Worm (Caenorhabditis elegans) whole organism, L1 larva: Measurements from ENCODE around the gene K03B8.4.
A peak's percentile ranks its signal among the peaks of the same experiment; 100 is the strongest.

Source experiments
- F16B12.6 ChIP-seq: fragments of 150-350 bp; optimal IDR thresholded peaks from 2 replicates; lab custom pipeline; 2014; ENCODE audit warnings: missing biosample characterization, missing genetic modification characterization
- Y116A8C.19 ChIP-seq: sonication (generic microtip); optimal IDR thresholded peaks from 2 replicates; lab custom pipeline; 2016; ENCODE audit warnings: missing compliant biosample characterization, missing genetic modification characterization, borderline replicate concordance
- alr-1 ChIP-seq: fragments of 200-800 bp; sonication (Bioruptor generic); optimal IDR thresholded peaks from 2 replicates; lab custom pipeline; 2018; ENCODE audit warnings: borderline replicate concordance, mild to moderate bottlenecking, missing genetic modification characterization, missing compliant biosample characterization
- blmp-1 ChIP-seq: fragments of 150-350 bp; optimal IDR thresholded peaks from 2 replicates; lab custom pipeline; 2014; ENCODE audit warnings: missing biosample characterization, missing genetic modification characterization
- ceh-63 ChIP-seq: fragments of 200-800 bp; sonication (Bioruptor generic); optimal IDR thresholded peaks from 2 replicates; lab custom pipeline; 2018; ENCODE audit warnings: mild to moderate bottlenecking, missing genetic modification characterization, missing compliant biosample characterization
- ceh-8 ChIP-seq: fragments of 200-800 bp; sonication (Bioruptor generic); optimal IDR thresholded peaks from 2 replicates; lab custom pipeline; 2018; ENCODE audit warnings: mild to moderate bottlenecking, missing genetic modification characterization, moderate library complexity, missing compliant biosample characterization
- ceh-88 ChIP-seq: fragments of 200-800 bp; sonication (Bioruptor generic); IDR thresholded peaks from 2 replicates; pipeline ENCODE4 v1.3.6; 2022; ENCODE audit warnings: missing genetic modification characterization, missing compliant biosample characterization
- ceh-90 ChIP-seq: sonication (generic microtip); optimal IDR thresholded peaks from 2 replicates; lab custom pipeline; 2016; ENCODE audit warnings: missing genetic modification characterization, missing compliant biosample characterization
- ces-1 ChIP-seq: fragments of 150-350 bp; optimal IDR thresholded peaks from 2 replicates; lab custom pipeline; 2014; ENCODE audit warnings: missing biosample characterization, missing genetic modification reagents, missing genetic modification characterization
- dsc-1 ChIP-seq: sonication (generic microtip); optimal IDR thresholded peaks from 2 replicates; lab custom pipeline; 2016; ENCODE audit warnings: mild to moderate bottlenecking, missing genetic modification characterization, missing compliant biosample characterization
- elt-3 ChIP-seq, 6 experiments: fragments of 150-350 bp in 1 of 6; sonication (generic microtip); optimal IDR thresholded peaks; 2 replicates each; lab custom pipeline; 2017 to 2018; ENCODE audit warnings: missing biosample characterization in 6 of 6, missing genetic modification characterization in 6 of 6, inconsistent platforms in 1 of 6
- fkh-10 ChIP-seq: sonication (generic microtip); optimal IDR thresholded peaks from 2 replicates; lab custom pipeline; 2017; ENCODE audit warnings: missing biosample characterization, missing genetic modification reagents, missing genetic modification characterization
- fos-1 ChIP-seq: fragments of 150-350 bp; optimal IDR thresholded peaks from 2 replicates; lab custom pipeline; 2014; ENCODE audit warnings: missing biosample characterization, missing genetic modification characterization
- grh-1 ChIP-seq: fragments of 200-800 bp; sonication (Bioruptor generic); IDR thresholded peaks from 2 replicates; pipeline ENCODE4 v1.3.6; 2022; ENCODE audit warnings: missing genetic modification reagents, missing genetic modification characterization, missing compliant biosample characterization
- hlh-17 ChIP-seq: fragments of 200-800 bp; sonication (Bioruptor generic); optimal IDR thresholded peaks from 2 replicates; lab custom pipeline; 2018; ENCODE audit warnings: missing genetic modification characterization, mild to moderate bottlenecking, missing compliant biosample characterization, moderate library complexity, borderline replicate concordance
- hlh-4 ChIP-seq: sonication (generic microtip); optimal IDR thresholded peaks from 2 replicates; lab custom pipeline; 2016; ENCODE audit warnings: mild to moderate bottlenecking, missing genetic modification characterization, missing compliant biosample characterization
- hpl-2 ChIP-seq: fragments of 150-350 bp; optimal IDR thresholded peaks from 2 replicates; lab custom pipeline; 2014; ENCODE audit warnings: missing biosample characterization, missing genetic modification reagents, missing genetic modification characterization
- isw-1 ChIP-seq: fragments of 200-800 bp; sonication (Bioruptor generic); IDR thresholded peaks from 2 replicates; pipeline ENCODE4 v1.3.6; 2022; ENCODE audit warnings: missing genetic modification characterization, missing compliant biosample characterization
- lin-14 ChIP-seq: fragments of 200-800 bp; sonication (Bioruptor generic); optimal IDR thresholded peaks from 2 replicates; lab custom pipeline; 2018; ENCODE audit warnings: mild to moderate bottlenecking, missing genetic modification characterization, moderate library complexity, missing compliant biosample characterization
- lin-15B ChIP-seq: fragments of 150-350 bp; sonication (generic microtip); optimal IDR thresholded peaks from 3 replicates; lab custom pipeline; 2014; ENCODE audit warnings: missing biosample characterization, missing genetic modification characterization
- lsy-2 ChIP-seq, 2 experiments: fragments of 150-350 bp; optimal IDR thresholded peaks; 2 replicates each; lab custom pipeline; 2014; ENCODE audit warnings: missing biosample characterization in 2 of 2, missing genetic modification characterization in 2 of 2
- mab-9 ChIP-seq: fragments of 200-800 bp; sonication (Bioruptor generic); IDR thresholded peaks from 2 replicates; pipeline ENCODE4 v1.3.6; 2022; ENCODE audit warnings: missing genetic modification reagents, missing genetic modification characterization, missing compliant biosample characterization
- mdl-1 ChIP-seq, 2 experiments: fragments of 150-350 bp; optimal IDR thresholded peaks; 2 replicates each; lab custom pipeline; 2014 to 2017; ENCODE audit warnings: missing biosample characterization in 2 of 2, missing genetic modification characterization in 2 of 2, inconsistent platforms in 1 of 2
- nhr-11 ChIP-seq: fragments of 150-350 bp; optimal IDR thresholded peaks from 2 replicates; lab custom pipeline; 2014; ENCODE audit warnings: missing biosample characterization, missing genetic modification characterization
- nhr-12 ChIP-seq: sonication (generic microtip); optimal IDR thresholded peaks from 2 replicates; lab custom pipeline; 2017; ENCODE audit warnings: missing biosample characterization, missing genetic modification characterization
- nhr-237 ChIP-seq: fragments of 150-350 bp; optimal IDR thresholded peaks from 2 replicates; lab custom pipeline; 2014; ENCODE audit warnings: missing biosample characterization, missing genetic modification characterization
- nhr-28 ChIP-seq: fragments of 150-350 bp; optimal IDR thresholded peaks from 2 replicates; lab custom pipeline; 2014; ENCODE audit warnings: missing biosample characterization, missing genetic modification characterization
- nhr-47 ChIP-seq: sonication (generic microtip); optimal IDR thresholded peaks from 2 replicates; lab custom pipeline; 2016; ENCODE audit warnings: mild to moderate bottlenecking, missing genetic modification characterization, moderate library complexity, missing compliant biosample characterization
- nhr-71 ChIP-seq: sonication (generic microtip); optimal IDR thresholded peaks from 2 replicates; lab custom pipeline; 2016; ENCODE audit warnings: mild to moderate bottlenecking, missing genetic modification characterization, moderate library complexity, missing compliant biosample characterization
- nhr-76 ChIP-seq: sonication (generic microtip); optimal IDR thresholded peaks from 2 replicates; lab custom pipeline; 2017; ENCODE audit warnings: missing biosample characterization, missing genetic modification characterization
- nhr-85 ChIP-seq: sonication (generic microtip); peaks from one replicate; lab custom pipeline; 2016; ENCODE audit warnings: missing genetic modification characterization, inconsistent platforms, missing compliant biosample characterization
- nhr-90 ChIP-seq: sonication (generic microtip); optimal IDR thresholded peaks from 2 replicates; lab custom pipeline; 2016; ENCODE audit warnings: mild to moderate bottlenecking, missing genetic modification characterization, missing compliant biosample characterization; ENCODE audit not compliant: poor library complexity
- pax-3 ChIP-seq: fragments of 200-800 bp; sonication (Bioruptor generic); optimal IDR thresholded peaks from 2 replicates; lab custom pipeline; 2018; ENCODE audit warnings: mild to moderate bottlenecking, missing genetic modification characterization, moderate library complexity, missing compliant biosample characterization
- rnt-1 ChIP-seq: sonication (generic microtip); optimal IDR thresholded peaks from 2 replicates; lab custom pipeline; 2016; ENCODE audit warnings: mild to moderate bottlenecking, missing genetic modification characterization, moderate library complexity, missing compliant biosample characterization
- snpc-4 ChIP-seq: fragments of 150-350 bp; optimal IDR thresholded peaks from 2 replicates; lab custom pipeline; 2014; ENCODE audit warnings: missing biosample characterization, missing genetic modification characterization
- sox-4 ChIP-seq: sonication (generic microtip); optimal IDR thresholded peaks from 2 replicates; lab custom pipeline; 2016; ENCODE audit warnings: missing genetic modification characterization, missing compliant biosample characterization
- sptf-1 ChIP-seq: fragments of 150-350 bp; optimal IDR thresholded peaks from 2 replicates; lab custom pipeline; 2014; ENCODE audit warnings: missing biosample characterization, missing genetic modification characterization
- sup-37 ChIP-seq: fragments of 200-800 bp; sonication (Bioruptor generic); optimal IDR thresholded peaks from 2 replicates; lab custom pipeline; 2018; ENCODE audit warnings: mild to moderate bottlenecking, missing genetic modification characterization, missing compliant biosample characterization
- tbx-2 ChIP-seq: sonication (generic microtip); optimal IDR thresholded peaks from 2 replicates; lab custom pipeline; 2016; ENCODE audit warnings: missing genetic modification characterization, missing compliant biosample characterization
- vab-15 ChIP-seq: sonication (generic microtip); optimal IDR thresholded peaks from 2 replicates; lab custom pipeline; 2017; ENCODE audit warnings: missing genotype, mild to moderate bottlenecking, missing genetic modification characterization, missing compliant biosample characterization
- xbp-1 ChIP-seq: sonication (generic microtip); optimal IDR thresholded peaks from 2 replicates; lab custom pipeline; 2016; ENCODE audit warnings: missing genetic modification characterization, missing compliant biosample characterization
- zip-4 ChIP-seq: fragments of 200-800 bp; sonication (Bioruptor generic); optimal IDR thresholded peaks from 2 replicates; lab custom pipeline; 2018; ENCODE audit warnings: mild to moderate bottlenecking, missing genetic modification characterization, moderate library complexity, missing compliant biosample characterization
- ztf-4 ChIP-seq: fragments of 150-350 bp; optimal IDR thresholded peaks from 2 replicates; lab custom pipeline; 2014; ENCODE audit warnings: missing biosample characterization, missing genetic modification characterization

The K03B8.4 gene

DNA sequence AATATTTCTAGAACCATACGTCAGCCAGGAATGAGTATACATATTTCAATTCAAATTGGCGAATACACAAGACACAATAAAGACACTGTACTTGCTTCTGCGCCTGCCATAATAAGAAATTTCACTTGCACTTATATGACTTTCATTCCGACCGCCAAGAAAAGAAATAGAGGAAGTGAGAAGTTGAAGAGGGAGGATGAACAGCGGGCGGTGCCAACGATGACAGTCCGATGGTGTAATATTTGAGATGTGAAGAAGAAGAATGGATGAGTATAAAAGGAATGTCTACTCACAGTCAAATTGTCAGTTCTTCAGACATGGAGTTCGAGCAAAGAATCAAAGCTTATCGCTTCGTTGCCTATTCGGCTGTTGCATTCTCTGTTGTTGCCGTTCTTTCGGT, 9.9 kb downstream of the K03B8.4 start, which contains the start of gene col-154:
col-154 (plus strand) TSS at position 301 of the 400 bp plus-strand sequence.
- peak; percentile 73 for TF ChIP-seq blmp-1 (tag; lab: Kevin White, UChicago)
- TF ChIP-seq xbp-1 = no peak
- no peak for TF ChIP-seq lin-14 (GFP tag; lab: Kevin White, UChicago)

DNA sequence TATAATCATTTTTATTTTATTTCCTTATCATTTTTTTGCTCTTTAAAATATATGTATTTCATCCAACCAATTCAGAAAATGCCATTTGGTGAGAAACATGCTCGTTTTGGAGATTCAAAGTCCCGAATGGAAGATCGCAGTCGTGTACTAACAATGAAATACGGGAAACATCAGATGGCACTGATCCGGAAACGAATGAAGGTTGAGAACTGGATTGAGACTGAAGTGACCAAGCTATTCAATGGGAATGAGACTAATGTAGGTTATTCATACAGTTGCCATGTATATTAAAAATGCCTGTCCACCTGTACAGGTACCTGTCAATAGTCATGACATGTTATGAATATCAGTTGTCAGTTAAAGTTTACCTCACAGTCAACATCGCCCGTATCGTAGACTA, 11.9 kb downstream of the K03B8.4 start, which contains the start of gene F55C10.5:
F55C10.5 (plus strand) TSS at position 74 of the 400 bp plus-strand sequence.
- TF ChIP-seq ztf-4 (no peak), nhr-90 (tag; lab: Kevin White, UChicago) (no peak)

ce11 chrV:11380571-11380970, 14.4 kb downstream of the K03B8.4 start:
- peak; percentile 60 for TF ChIP-seq fkh-10 (GFP tag; lab: Kevin White, UChicago)
- peak; percentile 72 for TF ChIP-seq lin-14 (GFP tag; lab: Kevin White, UChicago)
- TF ChIP-seq hlh-4 (tag; lab: Kevin White, UChicago) = no peak

- TF ChIP-seq nhr-237 = no peak
- TF ChIP-seq lin-14 (GFP tag; lab: Kevin White, UChicago) = peak; percentile 46
- TF ChIP-seq isw-1 = no peak
- no peak for TF ChIP-seq pax-3
- TF ChIP-seq hlh-4 (tag; lab: Kevin White, UChicago) = no peak
- TF ChIP-seq nhr-85 (tag; lab: Kevin White, UChicago) = peak; percentile 6
These were observed 15.6 kb downstream of the K03B8.4 start for ce11 chrV:11379341-11379740.

DNA sequence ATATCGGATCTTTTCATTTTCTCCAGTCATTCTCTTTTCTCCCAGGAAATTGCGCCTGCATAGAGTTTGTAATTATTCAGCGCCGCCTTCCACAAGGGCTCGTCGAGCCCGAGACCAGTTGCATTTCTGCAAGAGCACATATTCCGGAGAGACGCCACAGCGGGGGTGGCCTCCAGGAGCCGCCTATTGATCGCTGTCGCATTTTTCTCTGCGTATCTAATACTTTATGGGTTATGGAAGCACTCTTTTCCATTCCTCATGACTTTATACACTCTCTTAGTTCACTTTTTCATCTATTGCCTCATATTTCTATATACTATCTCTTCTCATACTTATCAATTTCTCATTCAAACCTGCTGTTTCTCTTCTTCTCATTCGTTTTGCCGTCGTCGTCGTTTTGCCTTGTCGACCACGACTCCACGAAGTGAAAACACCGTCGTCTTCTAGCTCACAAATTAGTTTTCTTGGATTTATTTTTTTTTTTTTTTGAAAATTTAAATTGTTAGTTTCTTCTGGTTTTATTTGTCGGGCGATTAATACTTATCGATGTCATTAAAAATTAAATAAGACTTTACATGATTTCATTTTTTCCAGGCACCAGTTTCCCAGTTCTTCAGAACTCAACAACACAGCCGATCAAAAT, 19.7 kb downstream of the K03B8.4 start, which contains the start of gene cnb-1:
cnb-1 (plus strand) TSS at position 593 of the 643 bp plus-strand sequence.
- TF ChIP-seq zip-4 (GFP tag; lab: Kevin White, UChicago) = no peak
- TF ChIP-seq mdl-1 (tag; optimal IDR thresholded peaks at IDR 0.05; lab: Kevin White, UChicago) = peak in 1 of 2 experiments; percentile 37
- TF ChIP-seq hpl-2 (GFP tag; lab: Kevin White, UChicago) = no peak
- no peak for TF ChIP-seq nhr-90 (tag; lab: Kevin White, UChicago)
- TF ChIP-seq nhr-47 = peak; percentile 80
- TF ChIP-seq nhr-85 (tag; lab: Kevin White, UChicago) = peak; percentile 77
- no peak for TF ChIP-seq nhr-28 (tag; lab: Kevin White, UChicago)
- TF ChIP-seq nhr-76 (tag; lab: Kevin White, UChicago) = no peak
- TF ChIP-seq hlh-17 (GFP tag; lab: Kevin White, UChicago) = no peak
- TF ChIP-seq ces-1 (GFP tag; lab: Kevin White, UChicago) = no peak
- no peak for TF ChIP-seq sup-37
- TF ChIP-seq F16B12.6 (tag; lab: Kevin White, UChicago) = no peak
- TF ChIP-seq elt-3 (tag; optimal IDR thresholded peaks at IDR 0.05; lab: Kevin White, UChicago) = no peak
- peak; percentile 88 for TF ChIP-seq nhr-71 (tag; lab: Kevin White, UChicago)
- TF ChIP-seq lin-15B (tag; lab: Kevin White, UChicago) = no peak
- peak; percentile 58 for TF ChIP-seq rnt-1 (tag; lab: Kevin White, UChicago)
- no peak for TF ChIP-seq ceh-8 (GFP tag; lab: Kevin White, UChicago)
- TF ChIP-seq alr-1 (tag; lab: Kevin White, UChicago) = no peak
- TF ChIP-seq dsc-1 (tag; lab: Kevin White, UChicago) = peak; percentile 94
- no peak for TF ChIP-seq ceh-88 (GFP tag; lab: Robert Waterston, UW)
- no peak for TF ChIP-seq vab-15
- TF ChIP-seq sptf-1 (tag; lab: Kevin White, UChicago) = no peak
- no peak for TF ChIP-seq ceh-90 (tag; lab: Kevin White, UChicago)
- TF ChIP-seq ceh-63 (GFP tag; lab: Kevin White, UChicago) = no peak
- TF ChIP-seq lsy-2 (tag; optimal IDR thresholded peaks at IDR 0.05; lab: Kevin White, UChicago) = peak; percentile 66 to 73
- TF ChIP-seq snpc-4 = peak; percentile 55
- peak; percentile 24 for TF ChIP-seq blmp-1 (tag; lab: Kevin White, UChicago)
- TF ChIP-seq fos-1 (tag; lab: Kevin White, UChicago) = peak; percentile 36
- TF ChIP-seq sox-4 (tag; lab: Kevin White, UChicago) = peak; percentile 31
- TF ChIP-seq mab-9 (GFP tag; lab: Robert Waterston, UW) = peak; percentile 52; the same call in 1 of the 2 replicates
- TF ChIP-seq nhr-11 (tag; lab: Kevin White, UChicago) = peak; percentile 17
- no peak for TF ChIP-seq Y116A8C.19 (tag; lab: Kevin White, UChicago)
- no peak for TF ChIP-seq grh-1
- TF ChIP-seq ztf-4 = no peak
- peak; percentile 79 for TF ChIP-seq tbx-2 (tag; lab: Kevin White, UChicago)
- no peak for TF ChIP-seq nhr-12 (tag; lab: Kevin White, UChicago)
